Worm (Caenorhabditis elegans) whole organism, L2 larva: Measurements from ENCODE around the gene F42F12.11.

ENCODE experiments used
- C34F6.9 ChIP-seq: fragments of 150-350 bp; optimal IDR thresholded peaks from 2 replicates; lab custom pipeline; 2014; ENCODE audit warnings: missing biosample characterization, missing genetic modification characterization
- ZK546.5 ChIP-seq: sonication (generic microtip); optimal IDR thresholded peaks from 2 replicates; lab custom pipeline; 2017; ENCODE audit warnings: missing biosample characterization, missing genetic modification characterization
- alr-1 ChIP-seq: fragments of 150-350 bp; optimal IDR thresholded peaks from 2 replicates; lab custom pipeline; 2014; ENCODE audit warnings: missing biosample characterization, missing genetic modification characterization
- aly-2 ChIP-seq: fragments of 150-350 bp; optimal IDR thresholded peaks from 2 replicates; lab custom pipeline; 2014; ENCODE audit warnings: missing biosample characterization, missing genetic modification characterization
- ama-1 ChIP-seq: fragments of 150-350 bp; optimal IDR thresholded peaks from 2 replicates; lab custom pipeline; 2018; ENCODE audit warnings: inconsistent platforms
- blmp-1 ChIP-seq: sonication (generic microtip); optimal IDR thresholded peaks from 2 replicates; lab custom pipeline; 2017; ENCODE audit warnings: missing genetic modification characterization, mild to moderate bottlenecking, missing compliant biosample characterization, antibody characterized with exemption, moderate library complexity; ENCODE audit not compliant: insufficient read depth
- ceh-16 ChIP-seq: fragments of 150-350 bp; optimal IDR thresholded peaks from 2 replicates; lab custom pipeline; 2014; ENCODE audit warnings: missing biosample characterization, missing genetic modification characterization
- ceh-82 ChIP-seq: fragments of 150-350 bp; optimal IDR thresholded peaks from 2 replicates; lab custom pipeline; 2014; ENCODE audit warnings: missing biosample characterization, missing genetic modification characterization
- crh-2 ChIP-seq: sonication (generic microtip); optimal IDR thresholded peaks from 2 replicates; lab custom pipeline; 2017; ENCODE audit warnings: missing biosample characterization, missing genetic modification characterization
- dmd-4 ChIP-seq: sonication (generic microtip); optimal IDR thresholded peaks from 2 replicates; lab custom pipeline; 2017; ENCODE audit warnings: missing biosample characterization, missing genetic modification characterization
- elt-1 ChIP-seq: fragments of 150-350 bp; optimal IDR thresholded peaks from 2 replicates; lab custom pipeline; 2014; ENCODE audit warnings: missing biosample characterization, missing genetic modification characterization
- elt-3 ChIP-seq: sonication (generic microtip); optimal IDR thresholded peaks from 2 replicates; lab custom pipeline; 2017; ENCODE audit warnings: missing biosample characterization, missing genetic modification characterization
- fos-1 ChIP-seq: fragments of 150-350 bp; optimal IDR thresholded peaks from 2 replicates; lab custom pipeline; 2014; ENCODE audit warnings: missing biosample characterization, missing genetic modification characterization
- lin-11 ChIP-seq: fragments of 150-350 bp; sonication (generic microtip); optimal IDR thresholded peaks from 2 replicates; lab custom pipeline; 2014; ENCODE audit warnings: missing biosample characterization, missing genetic modification characterization, inconsistent platforms, mixed read lengths
- lin-39 ChIP-seq: fragments of 150-350 bp; optimal IDR thresholded peaks from 2 replicates; lab custom pipeline; 2014; ENCODE audit warnings: missing biosample characterization, missing genetic modification reagents, missing genetic modification characterization
- mab-5 ChIP-seq: fragments of 150-350 bp; optimal IDR thresholded peaks from 2 replicates; lab custom pipeline; 2014; ENCODE audit warnings: missing biosample characterization, missing genetic modification characterization
- mbf-1 ChIP-seq: sonication (generic microtip); optimal IDR thresholded peaks from 2 replicates; lab custom pipeline; 2017; ENCODE audit warnings: missing biosample characterization, missing genetic modification characterization
- mdl-1 ChIP-seq, 2 experiments: fragments of 150-350 bp in 1 of 2; sonication (generic microtip) in 1 of 2; optimal IDR thresholded peaks; 2 replicates each; lab custom pipeline; 2017; ENCODE audit warnings: missing biosample characterization in 2 of 2, missing genetic modification characterization in 2 of 2
- nhr-10 ChIP-seq: sonication (generic microtip); optimal IDR thresholded peaks from 2 replicates; lab custom pipeline; 2017; ENCODE audit warnings: missing biosample characterization, missing genetic modification characterization
- nhr-12 ChIP-seq: fragments of 150-350 bp; optimal IDR thresholded peaks from 2 replicates; lab custom pipeline; 2014; ENCODE audit warnings: missing biosample characterization, missing genetic modification characterization
- nhr-129 ChIP-seq: fragments of 150-350 bp; optimal IDR thresholded peaks from 2 replicates; lab custom pipeline; 2014; ENCODE audit warnings: missing biosample characterization, missing genetic modification characterization
- nhr-21 ChIP-seq: fragments of 150-350 bp; optimal IDR thresholded peaks from 2 replicates; lab custom pipeline; 2014; ENCODE audit warnings: missing biosample characterization, missing genetic modification characterization
- nhr-23 ChIP-seq: fragments of 150-350 bp; optimal IDR thresholded peaks from 2 replicates; lab custom pipeline; 2014; ENCODE audit warnings: missing biosample characterization, missing genetic modification reagents, missing genetic modification characterization
- nhr-237 ChIP-seq: fragments of 150-350 bp; optimal IDR thresholded peaks from 2 replicates; lab custom pipeline; 2014; ENCODE audit warnings: missing biosample characterization, missing genetic modification characterization
- nhr-25 ChIP-seq: fragments of 150-350 bp; sonication (generic microtip); optimal IDR thresholded peaks from 3 replicates; lab custom pipeline; 2014; ENCODE audit warnings: missing biosample characterization, missing genetic modification characterization
- nhr-6 ChIP-seq: fragments of 150-350 bp; optimal IDR thresholded peaks from 2 replicates; lab custom pipeline; 2014; ENCODE audit warnings: missing biosample characterization, missing genetic modification characterization
- nhr-77 ChIP-seq: fragments of 150-350 bp; optimal IDR thresholded peaks from 2 replicates; lab custom pipeline; 2014; ENCODE audit warnings: missing biosample characterization, missing genetic modification characterization
- peb-1 ChIP-seq: fragments of 150-350 bp; optimal IDR thresholded peaks from 2 replicates; lab custom pipeline; 2014; ENCODE audit warnings: missing biosample characterization, missing genetic modification characterization
- sem-4 ChIP-seq: fragments of 150-350 bp; optimal IDR thresholded peaks from 2 replicates; lab custom pipeline; 2014; ENCODE audit warnings: missing biosample characterization, missing genetic modification reagents, missing genetic modification characterization
- skn-1 ChIP-seq: sonication (generic microtip); optimal IDR thresholded peaks from 2 replicates; lab custom pipeline; 2017; ENCODE audit warnings: missing biosample characterization, missing genetic modification characterization
- sma-3 ChIP-seq: sonication (generic microtip); optimal IDR thresholded peaks from 2 replicates; lab custom pipeline; 2016; ENCODE audit warnings: missing genetic modification reagents, missing genetic modification characterization, missing compliant biosample characterization
- sma-9 ChIP-seq, 2 experiments: fragments of 150-350 bp in 1 of 2; sonication (generic microtip) in 1 of 2; optimal IDR thresholded peaks; 2 replicates each; lab custom pipeline; 2014 to 2016; ENCODE audit warnings: missing genetic modification characterization in 2 of 2, mild to moderate bottlenecking in 1 of 2, missing biosample characterization in 1 of 2, missing compliant biosample characterization in 1 of 2, missing genetic modification reagents in 1 of 2, moderate library complexity in 1 of 2
- snpc-4 ChIP-seq: fragments of 150-350 bp; optimal IDR thresholded peaks from 2 replicates; lab custom pipeline; 2014; ENCODE audit warnings: missing biosample characterization, missing genetic modification characterization
- unc-39 ChIP-seq: fragments of 150-350 bp; optimal IDR thresholded peaks from 2 replicates; lab custom pipeline; 2014; ENCODE audit warnings: missing biosample characterization, missing genetic modification characterization
- unc-55 ChIP-seq: fragments of 150-350 bp; sonication (generic microtip); optimal IDR thresholded peaks from 3 replicates; lab custom pipeline; 2014; ENCODE audit warnings: missing biosample characterization, missing genetic modification reagents, missing genetic modification characterization
- unc-62 ChIP-seq: fragments of 150-350 bp; optimal IDR thresholded peaks from 2 replicates; lab custom pipeline; 2014; ENCODE audit warnings: missing biosample characterization, missing genetic modification reagents, missing genetic modification characterization

F42F12.11 gene

DNA sequence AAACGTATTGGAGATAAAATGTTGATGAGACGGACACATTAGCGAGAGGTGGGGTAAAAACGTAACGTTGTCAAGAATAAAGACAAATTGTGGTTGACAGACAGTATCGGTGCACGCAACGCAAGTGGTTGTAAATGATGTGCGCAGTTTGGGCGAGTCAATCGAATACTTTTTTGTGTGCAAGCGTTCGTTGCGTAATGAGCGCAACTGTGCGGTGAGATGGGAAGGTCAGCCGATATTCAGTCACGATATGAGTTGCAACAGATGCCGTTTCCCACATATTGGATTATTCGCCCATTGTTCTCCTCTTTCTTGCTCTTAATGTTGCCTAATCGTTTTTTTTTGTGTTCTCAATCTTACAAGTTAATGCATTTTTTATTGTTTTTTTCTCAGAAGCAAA lies 26.1 kb upstream of the F42F12.11 start, which contains the start of gene ceh-40:
Gene ceh-40 (minus strand): TSS at position 41 of the 400 bp plus-strand sequence.
- TF ChIP-seq snpc-4 (no peak), skn-1 (no peak), sem-4 (tag; lab: Kevin White, UChicago) (no peak), unc-55 (GFP tag; lab: Kevin White, UChicago) (no peak), peb-1 (tag; lab: Kevin White, UChicago) (no peak), blmp-1 (tag; lab: Kevin White, UChicago) (no peak), dmd-4 (tag; lab: Kevin White, UChicago) (no peak), elt-3 (tag; lab: Kevin White, UChicago) (no peak), elt-1 (tag; lab: Kevin White, UChicago) (no peak), ceh-82 (tag; lab: Kevin White, UChicago) (no peak)

DNA sequence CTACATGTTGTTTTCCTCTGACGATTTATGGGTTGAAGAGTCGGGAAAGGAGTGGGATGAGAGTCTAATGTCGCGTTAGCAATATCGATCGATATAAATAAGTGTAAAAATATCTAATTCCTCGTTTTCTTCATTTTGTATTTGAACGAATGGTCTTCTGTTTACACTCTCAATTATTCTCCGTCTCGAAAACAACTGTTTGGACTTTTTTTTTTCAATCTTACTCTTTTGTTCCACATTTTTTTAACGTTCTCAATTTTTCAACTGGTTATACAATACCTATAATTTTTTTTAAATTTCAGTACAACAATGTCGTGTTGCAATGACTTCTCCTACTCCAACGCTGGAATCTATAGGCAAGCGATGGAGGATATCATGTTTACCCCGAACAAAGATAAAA lies 25.5 kb upstream of the F42F12.11 start, which contains the start of gene F17A2.13:
Gene F17A2.13 (plus strand): TSS at position 301 of the 400 bp plus-strand sequence.
- TF ChIP-seq nhr-10 (tag; lab: Kevin White, UChicago) (no peak), ceh-82 (tag; lab: Kevin White, UChicago) (no peak), ceh-16 (tag; lab: Kevin White, UChicago) (no peak), mbf-1 (tag; lab: Kevin White, UChicago) (no peak), crh-2 (tag; lab: Kevin White, UChicago) (no peak), snpc-4 (no peak), skn-1 (no peak), nhr-77 (tag; lab: Kevin White, UChicago) (no peak), sma-9 (GFP tag; optimal IDR thresholded peaks at IDR 0.05; lab: Kevin White, UChicago) (no peak), sma-9 (tag; optimal IDR thresholded peaks at IDR 0.05; lab: Kevin White, UChicago) (no peak), ama-1 (no peak), nhr-6 (tag; lab: Kevin White, UChicago) (no peak), nhr-25 (no peak), unc-62 (no peak), lin-39 (no peak)

DNA sequence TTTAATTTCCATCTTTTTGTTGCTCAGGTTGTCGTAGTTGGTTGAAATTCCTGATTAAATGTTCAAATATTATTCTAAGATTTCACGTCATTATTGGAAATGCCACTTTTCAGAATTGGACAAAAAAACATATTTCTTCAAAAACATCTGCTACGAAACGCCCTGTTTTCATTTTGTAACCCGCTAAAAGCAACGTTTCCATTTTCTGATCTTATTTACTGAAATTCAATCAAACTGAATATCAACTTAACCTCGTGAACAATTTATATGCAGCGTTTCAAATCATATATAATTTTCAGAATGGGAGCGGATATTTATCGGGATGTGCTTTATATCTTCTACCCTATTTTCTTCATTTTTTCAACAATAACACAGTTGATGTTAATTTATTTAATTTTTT lies 23.4 kb upstream of the F42F12.11 start, which contains the start of gene srd-40:
Gene srd-40 (plus strand): TSS at position 301 of the 400 bp plus-strand sequence.
- TF ChIP-seq nhr-25: no peak
- no peak for TF ChIP-seq sma-3 (GFP tag; lab: Kevin White, UChicago)
- no peak for TF ChIP-seq unc-39 (tag; lab: Kevin White, UChicago)
- no peak for TF ChIP-seq fos-1 (tag; lab: Kevin White, UChicago)
- no peak for TF ChIP-seq mab-5 (tag; lab: Kevin White, UChicago)
- no peak for TF ChIP-seq alr-1 (tag; lab: Kevin White, UChicago)
- no peak for TF ChIP-seq nhr-12
- no peak for TF ChIP-seq aly-2 (tag; lab: Kevin White, UChicago)
- TF ChIP-seq nhr-21: no peak
- no peak for TF ChIP-seq nhr-10 (tag; lab: Kevin White, UChicago)
- no peak for TF ChIP-seq dmd-4 (tag; lab: Kevin White, UChicago)
- TF ChIP-seq C34F6.9 (tag; lab: Kevin White, UChicago): no peak
- no peak for TF ChIP-seq sem-4 (tag; lab: Kevin White, UChicago)
- TF ChIP-seq peb-1 (tag; lab: Kevin White, UChicago): no peak
- TF ChIP-seq mdl-1 (tag; optimal IDR thresholded peaks at IDR 0.05; lab: Kevin White, UChicago): no peak

DNA sequence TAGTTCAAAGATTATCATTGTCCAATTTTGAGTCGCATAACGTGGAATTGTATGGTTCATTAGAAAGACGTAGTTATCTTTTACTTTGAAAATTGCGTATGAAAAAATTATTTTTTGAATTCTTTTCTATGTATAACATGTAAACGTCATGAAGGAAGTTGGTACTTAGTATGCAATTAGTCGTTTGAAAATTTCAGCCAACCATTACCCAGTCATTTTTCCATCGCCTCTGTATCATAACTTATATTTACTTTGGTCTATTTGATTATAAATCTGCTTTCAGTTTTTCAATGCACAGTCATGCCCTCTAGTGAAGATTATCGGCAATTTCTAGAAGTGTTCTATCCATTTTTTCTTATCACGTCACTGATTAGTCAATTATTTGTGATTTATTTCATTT lies 20.4 kb upstream of the F42F12.11 start, which contains the start of gene srd-41:
Gene srd-41 (plus strand): TSS at position 301 of the 400 bp plus-strand sequence.
- TF ChIP-seq sma-3 (GFP tag; lab: Kevin White, UChicago) (no peak), nhr-129 (tag; lab: Kevin White, UChicago) (no peak)

DNA sequence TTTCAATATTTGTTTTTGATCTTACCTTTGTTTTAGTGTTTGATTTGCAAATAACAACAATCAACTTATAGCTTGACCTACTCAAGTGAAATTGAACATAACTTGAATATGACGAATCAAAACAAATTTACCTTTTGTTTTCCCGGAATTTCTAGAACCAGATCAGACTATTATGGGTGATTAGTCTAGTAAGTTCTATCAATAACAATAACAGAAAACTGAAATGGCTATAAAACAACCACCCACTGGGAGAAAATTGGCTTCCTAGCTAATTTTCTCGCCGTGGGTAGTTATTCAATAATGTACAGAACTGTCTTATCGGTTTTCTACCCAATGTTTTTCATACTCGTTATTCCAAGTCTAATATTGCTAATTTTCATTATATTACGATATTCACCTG lies 18.2 kb upstream of the F42F12.11 start, which contains the start of gene srd-45:
Gene srd-45 (plus strand): TSS at position 301 of the 400 bp plus-strand sequence.
- TF ChIP-seq nhr-237 (tag; lab: Kevin White, UChicago) (no peak), lin-11 (tag; lab: Kevin White, UChicago) (no peak), nhr-25 (no peak), nhr-23 (no peak), fos-1 (tag; lab: Kevin White, UChicago) (no peak), ama-1 (no peak), ZK546.5 (tag; lab: Kevin White, UChicago) (no peak), dmd-4 (tag; lab: Kevin White, UChicago) (no peak), elt-3 (tag; lab: Kevin White, UChicago) (no peak)
